Worm (Caenorhabditis elegans) whole organism, young adult: Measurements from ENCODE around the gene gur-5.

Source experiments
- B0336.3 ChIP-seq: fragments of 200-800 bp; sonication (Bioruptor generic); IDR thresholded peaks from 2 replicates; pipeline ENCODE4 v1.3.6; 2022; ENCODE audit warnings: missing genetic modification characterization, missing compliant biosample characterization
- C17E4.6 ChIP-seq: fragments of 200-800 bp; sonication (Bioruptor generic); IDR thresholded peaks from 2 replicates; pipeline ENCODE4 v1.3.6; 2022; ENCODE audit warnings: missing genetic modification reagents, missing genetic modification characterization, missing compliant biosample characterization
- F33H1.4 ChIP-seq: fragments of 200-800 bp; sonication (Bioruptor generic); IDR thresholded peaks from 2 replicates; pipeline ENCODE4 v1.3.6; 2022; ENCODE audit warnings: missing genetic modification reagents, missing genetic modification characterization, missing compliant biosample characterization
- F37B4.10 ChIP-seq: fragments of 200-800 bp; sonication (Bioruptor generic); IDR thresholded peaks from 2 replicates; pipeline ENCODE4 v1.3.6; 2022; ENCODE audit warnings: missing genetic modification characterization, missing compliant biosample characterization
- cebp-2 ChIP-seq: fragments of 200-800 bp; sonication (Bioruptor generic); IDR thresholded peaks from 2 replicates; pipeline ENCODE4 v1.3.6; 2022; ENCODE audit warnings: missing genetic modification characterization, missing compliant biosample characterization
- ceh-79 ChIP-seq: sonication (generic microtip); optimal IDR thresholded peaks from 2 replicates; lab custom pipeline; 2017; ENCODE audit warnings: mild to moderate bottlenecking, missing genetic modification characterization, missing compliant biosample characterization
- egl-44 ChIP-seq: fragments of 200-800 bp; sonication (Bioruptor generic); IDR thresholded peaks from 2 replicates; pipeline ENCODE4 v1.3.6; 2022; ENCODE audit warnings: missing genetic modification reagents, missing genetic modification characterization, missing compliant biosample characterization
- lin-35 ChIP-seq, 3 experiments: fragments of 150-350 bp in 2 of 3; sonication (generic microtip) in 1 of 3; optimal IDR thresholded peaks; 2 replicates each; lab custom pipeline; 2014 to 2018; ENCODE audit warnings: missing biosample characterization in 3 of 3, missing genetic modification characterization in 3 of 3, missing genetic modification reagents in 3 of 3
- madf-6 ChIP-seq: fragments of 200-800 bp; sonication (Bioruptor generic); IDR thresholded peaks from 2 replicates; pipeline ENCODE4 v1.3.6; 2022; ENCODE audit warnings: missing genetic modification reagents, missing genetic modification characterization, missing compliant biosample characterization
- nhr-90 ChIP-seq: sonication (generic microtip); optimal IDR thresholded peaks from 2 replicates; lab custom pipeline; 2016; ENCODE audit warnings: missing genotype, mild to moderate bottlenecking, missing genetic modification characterization, missing compliant biosample characterization
- pbrm-1 ChIP-seq: fragments of 200-800 bp; sonication (Bioruptor generic); IDR thresholded peaks from 2 replicates; pipeline ENCODE4 v1.3.6; 2022; ENCODE audit warnings: missing genetic modification reagents, missing genetic modification characterization, missing compliant biosample characterization
- tbp1 ChIP-seq: fragments of 200-800 bp; sonication (Bioruptor generic); optimal IDR thresholded peaks from 2 replicates; lab custom pipeline; 2018; ENCODE audit warnings: mild to moderate bottlenecking, missing genetic modification characterization, missing compliant biosample characterization

DNA sequence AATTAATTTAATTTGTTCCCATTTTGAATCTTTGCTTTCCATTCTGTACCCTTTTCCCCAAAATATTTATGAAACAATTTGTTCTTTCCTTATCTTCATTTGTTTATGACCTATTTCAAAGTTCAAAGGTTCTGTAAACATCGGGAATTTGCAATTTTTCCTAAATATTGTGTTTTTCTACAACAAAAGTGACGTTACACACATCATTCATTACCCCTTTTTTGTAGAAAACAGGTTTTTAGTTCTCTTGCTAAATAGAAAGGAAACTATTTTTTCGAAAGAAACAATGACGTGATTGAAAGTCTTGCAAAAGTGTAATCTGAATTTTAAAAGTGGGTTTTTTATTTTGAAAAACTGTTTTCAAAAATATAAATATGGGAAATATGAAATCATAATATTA, 39.5 kb downstream of the gur-5 start:
- TF ChIP-seq ceh-79 (tag; lab: Kevin White, UChicago): no peak
- TF ChIP-seq F37B4.10: no peak
- no peak for TF ChIP-seq cebp-2 (GFP tag; lab: Robert Waterston, UW)
- no peak for TF ChIP-seq F33H1.4 (GFP tag; lab: Robert Waterston, UW)
- no peak for TF ChIP-seq pbrm-1 (GFP tag; lab: Robert Waterston, UW)
- no peak for TF ChIP-seq nhr-90
- no peak for TF ChIP-seq B0336.3 (GFP tag; lab: Robert Waterston, UW)
- TF ChIP-seq lin-35 (GFP tag; optimal IDR thresholded peaks at IDR 0.05; lab: Kevin White, UChicago): no peak
- no peak for TF ChIP-seq C17E4.6
- no peak for TF ChIP-seq tbp1 (GFP tag; lab: Kevin White, UChicago)
- no peak for TF ChIP-seq madf-6 (GFP tag; lab: Robert Waterston, UW)
- no peak for TF ChIP-seq egl-44 (GFP tag; lab: Robert Waterston, UW)
